Worm (Caenorhabditis elegans): ENCODE data around the gene vps-33.2.

Gene vps-33.2

ce11 chrII:6588605-6589292 is 12.3 kb upstream of the vps-33.2 start, which contains the start of gene icd-1 (continued):
- no peak for TF ChIP-seq F55B11.4 (tag; optimal IDR thresholded peaks at IDR 0.05; ENCODE audit: borderline replicate concordance, insufficient read depth)
- no peak for TF ChIP-seq let-526 (GFP tag; IDR thresholded peaks at IDR 0.05)
- no peak for TF ChIP-seq sea-2 (GFP tag; IDR thresholded peaks at IDR 0.05)
- TF ChIP-seq zim-3 (tag; optimal IDR thresholded peaks at IDR 0.05), result peak; percentile 44
- no peak for TF ChIP-seq tbx-9 (tag; optimal IDR thresholded peaks at IDR 0.05; ENCODE audit: borderline replicate concordance)
- TF ChIP-seq pbrm-1 (GFP tag; IDR thresholded peaks at IDR 0.05), result peak; percentile 97
- TF ChIP-seq nhr-80 (tag; optimal IDR thresholded peaks at IDR 0.05), result peak; percentile 69
- TF ChIP-seq chd-7 (tag; optimal IDR thresholded peaks at IDR 0.05), result peak; percentile 73
- no peak for TF ChIP-seq ets-4 (GFP tag; optimal IDR thresholded peaks at IDR 0.05)
- TF ChIP-seq athp-1 (tag; optimal IDR thresholded peaks at IDR 0.05), result peak; percentile 91
- TF ChIP-seq tbp1 (GFP tag; optimal IDR thresholded peaks at IDR 0.05), result peak; percentile 76
- peak; percentile 37 for TF ChIP-seq ztf-22 (GFP tag; optimal IDR thresholded peaks at IDR 0.05)
- TF ChIP-seq hlh-26 (GFP tag; conservative IDR thresholded peaks at IDR 0.05), result no peak
- TF ChIP-seq lin-35 (GFP tag; optimal IDR thresholded peaks at IDR 0.05), result peak in 2 of 3 experiments; percentile 67 to 88
- TF ChIP-seq rcor-1 (GFP tag; IDR thresholded peaks at IDR 0.05), result peak; percentile 93
- peak; percentile 61; the same call in 1 of the 2 replicates for TF ChIP-seq attf-6 (GFP tag; IDR thresholded peaks at IDR 0.05)
- peak; percentile 63 for TF ChIP-seq him-1 (tag; optimal IDR thresholded peaks at IDR 0.05)
- no peak for TF ChIP-seq B0035.1 (tag; optimal IDR thresholded peaks at IDR 0.05)
- TF ChIP-seq mes-4 (tag; optimal IDR thresholded peaks at IDR 0.05), result no peak
- TF ChIP-seq ama-1 (optimal IDR thresholded peaks at IDR 0.05), result no peak
- peak in 1 of 2 experiments; percentile 12 for TF ChIP-seq ama-1 (GFP tag; optimal IDR thresholded peaks at IDR 0.05)
- no peak for TF ChIP-seq ccch-3 (GFP tag; optimal IDR thresholded peaks at IDR 0.05)
- 0 out of 2 replicates have a peak, but pooled peaks have one; percentile 28 for TF ChIP-seq egl-18 (GFP tag; IDR thresholded peaks at IDR 0.05)
- TF ChIP-seq ztf-18 (tag; optimal IDR thresholded peaks at IDR 0.05), result peak; percentile 70
- peak; percentile 81 for TF ChIP-seq lsl-1 (GFP tag; optimal IDR thresholded peaks at IDR 0.05)
- TF ChIP-seq ceh-58 (GFP tag; IDR thresholded peaks at IDR 0.05), result no peak
- 0 out of 2 replicates have a peak, but pooled peaks have one; percentile 37 for TF ChIP-seq ztf-6 (GFP tag; IDR thresholded peaks at IDR 0.05)
- TF ChIP-seq F22D6.2 (tag; optimal IDR thresholded peaks at IDR 0.05), result peak; percentile 48
- peak; percentile 97 for TF ChIP-seq ekl-4 (GFP tag; IDR thresholded peaks at IDR 0.05)
- TF ChIP-seq sdz-38 (tag; optimal IDR thresholded peaks at IDR 0.05), result no peak
- TF ChIP-seq snpc-3.4 (tag; optimal IDR thresholded peaks at IDR 0.05), result peak; percentile 96
- peak; percentile 81 for TF ChIP-seq F33H1.4 (GFP tag; IDR thresholded peaks at IDR 0.05)
- TF ChIP-seq efl-1 (GFP tag; optimal IDR thresholded peaks at IDR 0.05), result peak; percentile 64
- TF ChIP-seq Y53G8AR.9 (GFP tag; conservative IDR thresholded peaks at IDR 0.05), result peak; percentile 92
- peak; percentile 64 for TF ChIP-seq xnd-1 (tag; optimal IDR thresholded peaks at IDR 0.05)
- TF ChIP-seq lin-40 (tag; optimal IDR thresholded peaks at IDR 0.05), result peak; percentile 95
- peak; percentile 85 for TF ChIP-seq ceh-27 (GFP tag; optimal IDR thresholded peaks at IDR 0.05)
- no peak for TF ChIP-seq F57A8.1 (GFP tag; optimal IDR thresholded peaks at IDR 0.05)
- TF ChIP-seq ceh-40 (GFP tag; IDR thresholded peaks at IDR 0.05), result no peak
- peak; percentile 97 for TF ChIP-seq attf-5 (GFP tag; optimal IDR thresholded peaks at IDR 0.05)
- no peak for TF ChIP-seq F52B5.7 (tag; optimal IDR thresholded peaks at IDR 0.05)
- TF ChIP-seq F10E7.11 (tag; optimal IDR thresholded peaks at IDR 0.05), result peak; percentile 16
- peak; percentile 84 for TF ChIP-seq C06A6.2 (GFP tag; conservative IDR thresholded peaks at IDR 0.05)
- no peak for TF ChIP-seq pha-4 (tag; optimal IDR thresholded peaks at IDR 0.05)
- TF ChIP-seq B0261.1 (tag; optimal IDR thresholded peaks at IDR 0.05), result peak; percentile 20
- TF ChIP-seq sptf-2 (GFP tag; optimal IDR thresholded peaks at IDR 0.05), result no peak
- peak; percentile 20 for TF ChIP-seq nhr-90 (tag; optimal IDR thresholded peaks at IDR 0.05)
- no peak for TF ChIP-seq lag-1 (GFP tag; IDR thresholded peaks at IDR 0.05)
- TF ChIP-seq repo-1 (tag; optimal IDR thresholded peaks at IDR 0.05), result peak; percentile 87

Measured in whole organism, young adult.